Worm (Caenorhabditis elegans) whole organism, early embryonic: Measurements from ENCODE around the gene srw-19.
"Not testable (repeated sequence)": the region's sequence is repeated elsewhere in the genome, so short reads cannot be mapped to it uniquely, and the experiment has no call there.

Experiments used
- aly-1 ChIP-seq: sonication (generic microtip); optimal IDR thresholded peaks from 2 replicates; lab custom pipeline; 2016; ENCODE audit warnings: missing genetic modification characterization, missing compliant biosample characterization
- ama-1 ChIP-seq: fragments of 150-350 bp; optimal IDR thresholded peaks from 2 replicates; lab custom pipeline; 2014
- hnd-1 ChIP-seq: sonication (generic microtip); optimal IDR thresholded peaks from 2 replicates; lab custom pipeline; 2016; ENCODE audit warnings: missing genetic modification characterization, missing compliant biosample characterization
- tbx-37 ChIP-seq: fragments of 200-800 bp; sonication (Bioruptor generic); conservative IDR thresholded peaks from 2 replicates; pipeline ENCODE4 v1.3.6; 2022; ENCODE audit warnings: missing genetic modification reagents, missing genetic modification characterization, missing compliant biosample characterization

DNA sequence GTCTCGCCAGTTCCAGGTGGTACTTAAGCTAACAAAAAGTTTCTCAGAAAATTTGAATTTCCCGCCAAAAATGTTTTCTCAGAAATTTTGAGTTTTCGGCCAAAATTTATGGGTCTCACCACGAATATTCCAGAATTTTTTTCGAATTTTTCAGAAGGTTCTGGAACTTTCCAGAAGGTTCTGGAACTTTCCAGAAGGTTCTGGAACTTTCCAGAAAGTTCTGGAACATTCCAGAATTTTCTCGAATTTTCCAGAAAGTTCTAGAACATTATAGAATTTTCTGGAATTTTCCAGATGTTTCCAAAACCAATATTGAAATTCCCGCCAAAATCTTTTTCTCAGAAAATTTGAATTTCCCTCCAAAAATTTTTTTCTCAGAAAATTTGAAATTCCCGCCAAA lies 14.3 kb upstream of the srw-19 start:
- not testable (repeated sequence) for TF ChIP-seq aly-1 (tag; lab: Kevin White, UChicago); tbx-37; ama-1 (lab: Kevin White, UChicago); hnd-1 (tag; lab: Kevin White, UChicago)
